Fruit fly (Drosophila melanogaster): Measurements from ENCODE around the gene CG3277.
A peak's percentile ranks its signal among the peaks of the same experiment; 100 is the strongest.

CG3277 gene

dm6 chr2L:3301755-3302499 lies 2.0 kb upstream of the CG3277 start (continued):
- TF ChIP-seq Sox15 (GFP tag; optimal IDR thresholded peaks at IDR 0.05) (peak; percentile 99), Met (GFP tag; optimal IDR thresholded peaks at IDR 0.05) (peak; percentile 100), Gug (GFP tag; IDR thresholded peaks at IDR 0.05) (peak; percentile 99), CG1621 (tag; optimal IDR thresholded peaks at IDR 0.05) (peak; percentile 100), lz (GFP tag; optimal IDR thresholded peaks at IDR 0.05) (peak; percentile 100), CG6854 (GFP tag; optimal IDR thresholded peaks at IDR 0.05) (peak; percentile 99), CG7368 (GFP tag; optimal IDR thresholded peaks at IDR 0.05) (peak; percentile 100), CG8632 (GFP tag; optimal IDR thresholded peaks at IDR 0.05) (peak; percentile 99), acj6 (GFP tag; optimal IDR thresholded peaks at IDR 0.05) (peak; percentile 100), CG10669 (GFP tag; optimal IDR thresholded peaks at IDR 0.05) (peak; percentile 100)

DNA sequence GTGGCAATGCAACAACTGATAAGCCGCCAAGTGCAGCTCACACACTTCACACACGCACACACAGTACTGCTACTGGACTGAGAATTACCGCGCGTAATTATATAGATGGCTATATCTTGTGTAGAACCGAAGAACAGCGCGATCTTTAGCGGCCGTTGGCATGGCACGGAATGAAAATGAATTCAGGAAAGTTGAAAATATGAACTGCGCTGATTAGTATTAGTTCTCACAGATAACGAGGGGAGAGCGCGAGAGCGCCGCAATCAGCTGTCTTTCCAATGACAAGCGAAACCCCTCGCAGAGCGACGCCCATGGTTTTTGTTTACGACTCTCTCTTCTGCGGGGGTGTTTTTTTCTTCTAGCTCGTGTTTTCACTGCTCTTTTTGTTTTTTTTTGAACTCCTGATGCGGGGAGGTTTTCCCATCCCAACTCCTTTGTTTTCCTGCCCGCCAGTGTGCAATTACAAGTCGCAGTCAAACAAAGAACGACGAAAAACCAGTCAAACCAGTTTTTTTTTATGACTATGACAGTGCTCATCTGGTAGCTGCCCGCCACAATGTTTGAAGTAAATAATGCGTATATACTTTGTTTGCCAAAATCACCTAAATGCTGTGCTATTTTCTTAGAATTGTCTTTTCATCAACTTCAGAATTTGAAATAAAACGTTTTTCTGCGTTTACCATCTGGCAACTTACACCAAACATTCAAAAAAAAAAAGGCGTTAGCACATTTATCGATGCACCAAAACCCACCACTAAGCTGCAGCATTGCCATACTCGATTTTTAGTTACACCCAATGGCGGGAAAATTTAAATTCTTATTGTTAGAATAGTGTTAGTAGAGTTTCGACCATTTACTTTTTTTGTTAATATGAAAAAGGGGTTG lies 700 bp upstream of the CG3277 start, which contains the start of gene CG9663:
Gene CG9663, minus strand, starts transcription at position 173 of the 885 bp plus-strand sequence.
- TF ChIP-seq CG34406 (GFP tag; optimal IDR thresholded peaks at IDR 0.05) (peak; percentile 38), salr (GFP tag; optimal IDR thresholded peaks at IDR 0.05) (peak; percentile 50 to 54), OdsH (GFP tag; optimal IDR thresholded peaks at IDR 0.05) (peak; percentile 57), achi (GFP tag; optimal IDR thresholded peaks at IDR 0.05) (peak; percentile 73), Sox102F (GFP tag; optimal IDR thresholded peaks at IDR 0.05) (peak; percentile 80), CG8632 (GFP tag; optimal IDR thresholded peaks at IDR 0.05) (peak; percentile 35), CG8319 (GFP tag; optimal IDR thresholded peaks at IDR 0.05) (peak; percentile 59), CG6808 (GFP tag; optimal IDR thresholded peaks at IDR 0.05) (peak; percentile 90), pdm3 (GFP tag; optimal IDR thresholded peaks at IDR 0.05) (peak; percentile 68), CG31627 (GFP tag; optimal IDR thresholded peaks at IDR 0.05) (peak; percentile 52), vri (GFP tag; optimal IDR thresholded peaks at IDR 0.05) (peak; percentile 76), Ets96B (tag; optimal IDR thresholded peaks at IDR 0.05) (peak; percentile 70), esn (GFP tag; optimal IDR thresholded peaks at IDR 0.05) (peak; percentile 72), Gug (GFP tag; IDR thresholded peaks at IDR 0.05) (0 out of 2 replicates have a peak, but pooled peaks have one; percentile 9), CG32006 (GFP tag; optimal IDR thresholded peaks at IDR 0.05) (peak; percentile 52), eg (GFP tag; IDR thresholded peaks at IDR 0.05) (peak; percentile 80; the same call in 2 of the 3 replicates), Smox (GFP tag; optimal IDR thresholded peaks at IDR 0.05) (peak; percentile 62), dac (GFP tag; optimal IDR thresholded peaks at IDR 0.05) (peak; percentile 62), Eip75B (GFP tag; optimal IDR thresholded peaks at IDR 0.05) (peak; percentile 73), Hr38 (GFP tag; optimal IDR thresholded peaks at IDR 0.05) (no peak), Eip78C (GFP tag) (peak; percentile 91), fd85E (GFP tag; optimal IDR thresholded peaks at IDR 0.05) (peak; percentile 29), CG11294 (GFP tag; IDR thresholded peaks at IDR 0.05) (no peak), CG1621 (tag; optimal IDR thresholded peaks at IDR 0.05) (peak; percentile 53), Blimp-1 (GFP tag; optimal IDR thresholded peaks at IDR 0.05) (peak; percentile 33), CG10631 (GFP tag; optimal IDR thresholded peaks at IDR 0.05) (peak; percentile 65), CG16779 (tag; optimal IDR thresholded peaks at IDR 0.05) (peak; percentile 54), CG6854 (GFP tag; optimal IDR thresholded peaks at IDR 0.05) (peak; percentile 73), CG11762 (GFP tag; optimal IDR thresholded peaks at IDR 0.05; ENCODE audit: insufficient read depth) (peak; percentile 67), spab (GFP tag; optimal IDR thresholded peaks at IDR 0.05) (peak; percentile 85), Sox15 (GFP tag; optimal IDR thresholded peaks at IDR 0.05) (peak; percentile 54), Eip93F (GFP tag; optimal IDR thresholded peaks at IDR 0.05) (peak; percentile 55), lz (GFP tag; optimal IDR thresholded peaks at IDR 0.05) (peak; percentile 73), acj6 (GFP tag; optimal IDR thresholded peaks at IDR 0.05) (peak; percentile 49), dsx (GFP tag; optimal IDR thresholded peaks at IDR 0.05; ENCODE audit: poor library complexity, severe bottlenecking) (peak; percentile 71), ss (GFP tag; optimal IDR thresholded peaks at IDR 0.05) (peak; percentile 88 to 92), cyc (GFP tag; optimal IDR thresholded peaks at IDR 0.05) (peak; percentile 65), topi (GFP tag; optimal IDR thresholded peaks at IDR 0.05) (peak; percentile 74), CG3032 (tag; optimal IDR thresholded peaks at IDR 0.05) (peak; percentile 77), Hr4 (GFP tag; optimal IDR thresholded peaks at IDR 0.05) (peak; percentile 29), Sox14 (GFP tag; optimal IDR thresholded peaks at IDR 0.05) (peak; percentile 86)
